Fruit fly (Drosophila melanogaster) whole organism, embryonic: ENCODE measurements around the gene CG2278.
A peak's percentile ranks its signal among the peaks of the same experiment; 100 is the strongest.

Source experiments
- Atf3 ChIP-seq: fragments of 200-800 bp; sonication (Bioruptor generic); optimal IDR thresholded peaks from 3 replicates; lab custom pipeline; 2016; ENCODE audit warnings: missing biosample characterization, missing genetic modification characterization
- Blimp-1 ChIP-seq: fragments of 200-800 bp; sonication (Bioruptor generic); optimal IDR thresholded peaks from 3 replicates; lab custom pipeline; 2018; ENCODE audit warnings: missing biosample characterization, missing genetic modification characterization, mild to moderate bottlenecking, moderate library complexity, missing genetic modification reagents
- BtbVII ChIP-seq: fragments of 200-800 bp; sonication (Bioruptor generic); optimal IDR thresholded peaks from 3 replicates; lab custom pipeline; 2017; ENCODE audit warnings: missing biosample characterization, mild to moderate bottlenecking, missing genetic modification characterization
- CG12769 ChIP-seq: fragments of 200-800 bp; sonication (Bioruptor generic); optimal IDR thresholded peaks from 2 replicates; lab custom pipeline; 2019; ENCODE audit warnings: missing biosample characterization, mild to moderate bottlenecking, missing genetic modification characterization, moderate library complexity
- CG14441 ChIP-seq: fragments of 200-800 bp; sonication (Bioruptor generic); IDR thresholded peaks from 2 replicates; pipeline ENCODE4 v1.3.6; 2022; ENCODE audit warnings: missing biosample characterization, missing genetic modification characterization
- CG14710 ChIP-seq: fragments of 200-800 bp; sonication (Bioruptor generic); optimal IDR thresholded peaks from 3 replicates; lab custom pipeline; 2019; ENCODE audit warnings: missing biosample characterization, mild to moderate bottlenecking, missing genetic modification characterization, moderate library complexity
- CG15011 ChIP-seq: fragments of 200-800 bp; sonication (Bioruptor generic); optimal IDR thresholded peaks from 3 replicates; lab custom pipeline; 2018; ENCODE audit warnings: missing biosample characterization, mild to moderate bottlenecking, missing genetic modification characterization
- CG15601 ChIP-seq: fragments of 200-800 bp; sonication (Bioruptor generic); optimal IDR thresholded peaks from 3 replicates; lab custom pipeline; 2019; ENCODE audit warnings: missing biosample characterization, mild to moderate bottlenecking, missing genetic modification characterization, moderate library complexity
- CG1602 ChIP-seq: fragments of 200-800 bp; sonication (Bioruptor generic); optimal IDR thresholded peaks from 3 replicates; lab custom pipeline; 2016; ENCODE audit warnings: missing biosample characterization, missing genetic modification characterization
- CG1832 ChIP-seq: fragments of 200-800 bp; sonication (Bioruptor generic); optimal IDR thresholded peaks from 2 replicates; lab custom pipeline; 2017; ENCODE audit warnings: missing biosample characterization, mild to moderate bottlenecking, missing genetic modification characterization, inconsistent platforms
- CG18599 ChIP-seq: fragments of 200-800 bp; sonication (Bioruptor generic); optimal IDR thresholded peaks from 3 replicates; lab custom pipeline; 2017; ENCODE audit warnings: missing biosample characterization, missing genetic modification characterization, mild to moderate bottlenecking, moderate library complexity, missing genetic modification reagents
- CG18764 ChIP-seq: fragments of 200-800 bp; sonication (Bioruptor generic); optimal IDR thresholded peaks from 3 replicates; lab custom pipeline; 2016; ENCODE audit warnings: missing biosample characterization, missing genetic modification characterization
- CG2116 ChIP-seq: fragments of 200-800 bp; sonication (Bioruptor generic); optimal IDR thresholded peaks from 3 replicates; lab custom pipeline; 2018; ENCODE audit warnings: missing biosample characterization, mild to moderate bottlenecking, missing genetic modification characterization
- CG2712 ChIP-seq: fragments of 200-800 bp; optimal IDR thresholded peaks from 3 replicates; lab custom pipeline; 2019; ENCODE audit warnings: missing biosample characterization, mild to moderate bottlenecking, missing genetic modification characterization, moderate library complexity
- CG32767 ChIP-seq: fragments of 200-800 bp; sonication (Bioruptor generic); IDR thresholded peaks from 2 replicates; pipeline ENCODE4 v1.3.6; 2022; ENCODE audit warnings: missing biosample characterization, missing genetic modification characterization
- CG34376 ChIP-seq: fragments of 200-800 bp; sonication (Bioruptor generic); optimal IDR thresholded peaks from 2 replicates; lab custom pipeline; 2018; ENCODE audit warnings: missing biosample characterization, mild to moderate bottlenecking, missing genetic modification characterization
- CG7839 ChIP-seq: fragments of 200-800 bp; sonication (Bioruptor generic); optimal IDR thresholded peaks from 3 replicates; lab custom pipeline; 2018; ENCODE audit warnings: missing biosample characterization, mild to moderate bottlenecking, missing genetic modification characterization, moderate library complexity
- CG7987 ChIP-seq: fragments of 200-800 bp; sonication (Bioruptor generic); optimal IDR thresholded peaks from 2 replicates; lab custom pipeline; 2018; ENCODE audit warnings: missing biosample characterization, mild to moderate bottlenecking, missing genetic modification characterization, moderate library complexity
- CHES-1-like ChIP-seq: fragments of 200-800 bp; sonication (Bioruptor generic); optimal IDR thresholded peaks from 2 replicates; lab custom pipeline; 2016; ENCODE audit warnings: missing biosample characterization, missing genetic modification characterization
- Dad ChIP-seq: fragments of 200-800 bp; sonication (Bioruptor generic); optimal IDR thresholded peaks from 3 replicates; lab custom pipeline; 2016; ENCODE audit warnings: missing biosample characterization, missing genetic modification characterization
- Dbx ChIP-seq: fragments of 200-800 bp; sonication (Bioruptor generic); IDR thresholded peaks from 3 replicates; pipeline ENCODE4 v1.3.6; 2022; ENCODE audit warnings: missing biosample characterization, missing genetic modification characterization
- Dek ChIP-seq: fragments of 200-800 bp; sonication (Bioruptor generic); optimal IDR thresholded peaks from 3 replicates; lab custom pipeline; 2019; ENCODE audit warnings: missing biosample characterization, mild to moderate bottlenecking, missing genetic modification characterization, moderate library complexity
- Eip74EF ChIP-seq, 2 experiments: fragments of 200-800 bp in 1 of 2; fragments of >200 bp in 1 of 2; sonication (Bioruptor generic) in 1 of 2; optimal IDR thresholded peaks; 2 replicates each; lab custom pipeline; 2017 to 2019; ENCODE audit warnings: missing biosample characterization in 2 of 2, missing genetic modification characterization in 2 of 2, mild to moderate bottlenecking in 1 of 2, moderate library complexity in 1 of 2
- Ets65A ChIP-seq: fragments of 200-800 bp; sonication (Bioruptor generic); peaks from one replicate; lab custom pipeline; 2016; ENCODE audit warnings: missing biosample characterization, missing genetic modification characterization
- Fer2 ChIP-seq: fragments of 200-800 bp; sonication (Bioruptor generic); optimal IDR thresholded peaks from 2 replicates; lab custom pipeline; 2018; ENCODE audit warnings: missing biosample characterization, mild to moderate bottlenecking, missing genetic modification characterization, moderate library complexity
- H2.0 ChIP-seq: fragments of 200-800 bp; sonication (Bioruptor generic); IDR thresholded peaks from 2 replicates; pipeline ENCODE4 v1.3.6; 2022; ENCODE audit warnings: missing biosample characterization, missing genetic modification characterization
- HHEX ChIP-seq: fragments of 200-800 bp; sonication (Bioruptor generic); optimal IDR thresholded peaks from 3 replicates; lab custom pipeline; 2017; ENCODE audit warnings: missing biosample characterization, mild to moderate bottlenecking, missing genetic modification characterization, missing genetic modification reagents
- HLH4C ChIP-seq: fragments of 200-800 bp; sonication (Bioruptor generic); IDR thresholded peaks from 3 replicates; pipeline ENCODE4 v1.3.6; 2022; ENCODE audit warnings: missing biosample characterization, missing genetic modification characterization; ENCODE audit not compliant: partially characterized antibody
- HLHmδ ChIP-seq: fragments of 200-800 bp; sonication (Bioruptor generic); optimal IDR thresholded peaks from 2 replicates; lab custom pipeline; 2018; ENCODE audit warnings: missing biosample characterization, mild to moderate bottlenecking, missing genetic modification characterization, moderate library complexity
- HmgD ChIP-seq: fragments of 200-800 bp; sonication (Bioruptor generic); optimal IDR thresholded peaks from 3 replicates; lab custom pipeline; 2016; ENCODE audit warnings: missing biosample characterization, missing genetic modification characterization
- Mad ChIP-seq: fragments of 200-800 bp; sonication (Bioruptor generic); optimal IDR thresholded peaks from 2 replicates; lab custom pipeline; 2016; ENCODE audit warnings: missing biosample characterization, missing genetic modification characterization
- NFAT ChIP-seq: fragments of 200-800 bp; sonication (Bioruptor generic); IDR thresholded peaks from 2 replicates; pipeline ENCODE4 v1.3.6; 2022; ENCODE audit warnings: missing biosample characterization, missing genetic modification characterization
- Rfx ChIP-seq: fragments of 200-800 bp; sonication (Bioruptor generic); IDR thresholded peaks from 2 replicates; pipeline ENCODE4 v1.3.6; 2022; ENCODE audit warnings: missing biosample characterization, missing genetic modification characterization
- Spps ChIP-seq: fragments of 200-800 bp; sonication (Bioruptor generic); optimal IDR thresholded peaks from 2 replicates; lab custom pipeline; 2018; ENCODE audit warnings: missing biosample characterization, mild to moderate bottlenecking, missing genetic modification characterization
- ap ChIP-seq: fragments of 200-800 bp; sonication (Bioruptor generic); IDR thresholded peaks from 2 replicates; pipeline ENCODE4 v1.3.6; 2022; ENCODE audit warnings: missing biosample characterization, missing genetic modification characterization
- ash1 ChIP-seq: fragments of 200-800 bp; sonication (Bioruptor generic); optimal IDR thresholded peaks from 2 replicates; lab custom pipeline; 2018; ENCODE audit warnings: missing biosample characterization, mild to moderate bottlenecking, missing genetic modification characterization
- bsh ChIP-seq, 2 experiments: fragments of 200-800 bp; sonication (Bioruptor generic); optimal IDR thresholded peaks; 2 replicates each; lab custom pipeline; 2017 to 2018; ENCODE audit warnings: mild to moderate bottlenecking in 2 of 2, missing biosample characterization in 2 of 2, missing genetic modification characterization in 2 of 2, moderate library complexity in 1 of 2
- cato ChIP-seq: fragments of 200-800 bp; sonication (Bioruptor generic); optimal IDR thresholded peaks from 2 replicates; lab custom pipeline; 2016; ENCODE audit warnings: missing biosample characterization, missing genetic modification characterization, borderline replicate concordance
- chn ChIP-seq: fragments of 200-800 bp; sonication (Bioruptor generic); optimal IDR thresholded peaks from 2 replicates; lab custom pipeline; 2016; ENCODE audit warnings: missing biosample characterization, missing genetic modification characterization
- dati ChIP-seq: fragments of 200-800 bp; sonication (Bioruptor generic); IDR thresholded peaks from 2 replicates; pipeline ENCODE4 v1.3.6; 2022; ENCODE audit warnings: missing biosample characterization, missing genetic modification characterization
- ems ChIP-seq: fragments of 200-800 bp; sonication (Bioruptor generic); optimal IDR thresholded peaks from 3 replicates; lab custom pipeline; 2016; ENCODE audit warnings: missing biosample characterization, missing genetic modification characterization
- fd3F ChIP-seq: fragments of 200-800 bp; sonication (Bioruptor generic); optimal IDR thresholded peaks from 2 replicates; lab custom pipeline; 2018; ENCODE audit warnings: missing biosample characterization, mild to moderate bottlenecking, missing genetic modification characterization, moderate library complexity
- gsb ChIP-seq: fragments of 200-800 bp; sonication (Bioruptor generic); IDR thresholded peaks from 2 replicates; pipeline ENCODE4 v1.3.6; 2022; ENCODE audit warnings: missing biosample characterization, missing genetic modification characterization
- lbe ChIP-seq: fragments of 200-800 bp; sonication (Bioruptor generic); optimal IDR thresholded peaks from 2 replicates; lab custom pipeline; 2016; ENCODE audit warnings: missing biosample characterization, mild to moderate bottlenecking, missing genetic modification characterization
- pum ChIP-seq: fragments of 200-800 bp; sonication (Bioruptor generic); optimal IDR thresholded peaks from 2 replicates; lab custom pipeline; 2016; ENCODE audit warnings: missing biosample characterization, missing genetic modification characterization
- sisA ChIP-seq: fragments of 200-800 bp; sonication (Bioruptor generic); IDR thresholded peaks from 2 replicates; pipeline ENCODE4 v1.3.6; 2022; ENCODE audit warnings: missing biosample characterization, missing genetic modification characterization
- sob ChIP-seq: fragments of 200-800 bp; sonication (Bioruptor generic); IDR thresholded peaks from 2 replicates; pipeline ENCODE4 v1.3.6; 2022; ENCODE audit warnings: missing biosample characterization, missing genetic modification characterization
- tup ChIP-seq: fragments of 200-800 bp; sonication (Bioruptor generic); optimal IDR thresholded peaks from 2 replicates; lab custom pipeline; 2016; ENCODE audit warnings: missing biosample characterization, mild to moderate bottlenecking, missing genetic modification characterization, moderate library complexity
- z ChIP-seq: fragments of 200-800 bp; sonication (Bioruptor generic); IDR thresholded peaks from 3 replicates; pipeline ENCODE4 v1.3.6; 2022; ENCODE audit warnings: missing biosample characterization, missing genetic modification characterization

CG2278 gene

DNA sequence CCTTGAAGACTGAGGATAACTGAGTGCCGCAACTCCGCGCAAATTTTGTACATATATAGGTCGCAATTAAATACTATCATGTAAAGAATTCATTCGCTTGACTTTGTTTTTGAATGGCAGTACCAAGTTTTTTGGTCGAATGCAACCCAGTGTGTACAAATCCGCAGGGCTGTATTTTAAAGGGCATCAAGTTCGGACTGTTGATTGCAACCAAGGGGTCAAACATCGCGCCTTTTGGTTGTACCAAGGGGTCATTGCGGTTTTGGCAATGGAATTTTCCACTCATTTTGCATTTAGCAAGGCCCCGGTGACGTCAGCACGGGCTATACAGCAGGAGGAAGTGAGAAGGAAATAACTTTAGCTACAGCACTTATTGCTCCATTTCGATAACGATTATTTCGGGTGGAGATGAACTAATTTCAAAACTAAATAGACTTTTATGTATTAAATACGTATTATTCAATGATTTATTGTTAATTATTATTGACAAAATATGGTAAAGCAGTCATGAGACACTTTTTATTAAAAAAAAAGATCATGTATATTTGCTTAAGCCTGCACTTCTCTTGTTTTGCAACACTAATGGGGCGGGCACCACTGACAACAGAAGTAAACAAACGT is 38.3 kb downstream of the CG2278 start, which contains the start of gene CG10958 (continued):
- TF ChIP-seq Fer2 = peak; percentile 18
- peak; percentile 47 for TF ChIP-seq CG1602 (GFP tag; lab: Kevin White, UChicago)
- peak; percentile 23 for TF ChIP-seq lbe (GFP tag; lab: Kevin White, UChicago)
- TF ChIP-seq Eip74EF (GFP tag; optimal IDR thresholded peaks at IDR 0.05; lab: Kevin White, UChicago) = peak in 1 of 2 experiments; percentile 27
- TF ChIP-seq Rfx = peak; percentile 66
- TF ChIP-seq HHEX (GFP tag; lab: Kevin White, UChicago) = peak; percentile 56
- peak in 1 of 2 experiments; percentile 59 for TF ChIP-seq bsh (GFP tag; optimal IDR thresholded peaks at IDR 0.05; lab: Kevin White, UChicago)
- peak; percentile 68 for TF ChIP-seq sob (GFP tag; lab: Robert Waterston, UW)
- no peak for TF ChIP-seq gsb (GFP tag; lab: Robert Waterston, UW)
- TF ChIP-seq fd3F (GFP tag; lab: Kevin White, UChicago) = peak; percentile 50
- TF ChIP-seq CG15601 (tag; lab: Kevin White, UChicago) = peak; percentile 18
- peak; percentile 33 for TF ChIP-seq CG34376 (GFP tag; lab: Kevin White, UChicago)
- TF ChIP-seq tup (GFP tag; lab: Kevin White, UChicago) = peak; percentile 20
- no peak for TF ChIP-seq HmgD (GFP tag; lab: Kevin White, UChicago)
- no peak for TF ChIP-seq z (GFP tag; lab: Robert Waterston, UW)
- peak; percentile 51 for TF ChIP-seq CG7839 (tag; lab: Kevin White, UChicago)
- TF ChIP-seq CHES-1-like (GFP tag; lab: Kevin White, UChicago) = no peak
- peak; percentile 52 for TF ChIP-seq sisA (GFP tag; lab: Robert Waterston, UW)
- TF ChIP-seq HLHmδ = no peak
- TF ChIP-seq cato (GFP tag; lab: Kevin White, UChicago) = peak; percentile 11
- peak; percentile 22 for TF ChIP-seq CG1832 (GFP tag; lab: Kevin White, UChicago)
- TF ChIP-seq chn (GFP tag; lab: Kevin White, UChicago) = peak; percentile 26
- TF ChIP-seq CG32767 (GFP tag; lab: Robert Waterston, UW) = no peak
- TF ChIP-seq CG7987 (GFP tag; lab: Kevin White, UChicago) = no peak
- TF ChIP-seq HLH4C (GFP tag; lab: Robert Waterston, UW) = no peak
- TF ChIP-seq Dek (tag; lab: Kevin White, UChicago) = peak; percentile 31
- peak; percentile 48 for TF ChIP-seq CG18764
- peak; percentile 68 for TF ChIP-seq CG14710
- no peak for TF ChIP-seq dati (GFP tag; lab: Robert Waterston, UW)
- peak; percentile 39; the same call in 1 of the 2 replicates for TF ChIP-seq ap (GFP tag; lab: Robert Waterston, UW)
- TF ChIP-seq Blimp-1 (GFP tag; lab: Kevin White, UChicago) = peak; percentile 57
- no peak for TF ChIP-seq CG15011 (GFP tag; lab: Kevin White, UChicago)
- peak; percentile 34 for TF ChIP-seq Ets65A
- TF ChIP-seq CG14441 = peak; percentile 56
- TF ChIP-seq CG2712 = peak; percentile 68
- TF ChIP-seq NFAT (GFP tag; lab: Robert Waterston, UW) = 0 out of 2 replicates have a peak, but pooled peaks have one; percentile 15
- no peak for TF ChIP-seq Spps (tag; lab: Kevin White, UChicago)
- 0 out of 2 replicates have a peak, but pooled peaks have one; percentile 7 for TF ChIP-seq H2.0 (GFP tag; lab: Robert Waterston, UW)
- TF ChIP-seq BtbVII (GFP tag; lab: Kevin White, UChicago) = no peak
- peak; percentile 99 for TF ChIP-seq CG2116 (GFP tag; lab: Kevin White, UChicago)
- TF ChIP-seq Atf3 (GFP tag; lab: Kevin White, UChicago) = peak; percentile 51
- peak; percentile 45 for TF ChIP-seq ems (GFP tag; lab: Kevin White, UChicago)
- TF ChIP-seq Dbx (GFP tag; lab: Robert Waterston, UW) = peak; percentile 60; the same call in 1 of the 3 replicates
- TF ChIP-seq CG12769 (tag; lab: Kevin White, UChicago) = no peak
- TF ChIP-seq pum (GFP tag; lab: Kevin White, UChicago) = peak; percentile 7
- peak; percentile 35 for TF ChIP-seq Dad
- no peak for TF ChIP-seq ash1
- peak; percentile 76 for TF ChIP-seq CG18599 (GFP tag; lab: Kevin White, UChicago)
- peak; percentile 43 for TF ChIP-seq Mad (GFP tag; lab: Kevin White, UChicago)
